Fruit fly (Drosophila melanogaster) whole organism, adult: Measurements from ENCODE around the gene CG4017.

Experiments
- CG12768 ChIP-seq: fragments of 200-800 bp; sonication (Bioruptor generic); optimal IDR thresholded peaks from 2 replicates; lab custom pipeline; 2017; ENCODE audit warnings: missing biosample characterization, missing genetic modification characterization, mild to moderate bottlenecking, moderate library complexity, missing genetic modification reagents
- CG14711 ChIP-seq: fragments of 200-800 bp; sonication (Bioruptor generic); optimal IDR thresholded peaks from 2 replicates; lab custom pipeline; 2018; ENCODE audit warnings: missing biosample characterization, mild to moderate bottlenecking, missing genetic modification characterization, moderate library complexity
- CG1620 ChIP-seq: fragments of 200-800 bp; sonication (Bioruptor generic); optimal IDR thresholded peaks from 2 replicates; lab custom pipeline; 2016; ENCODE audit warnings: missing biosample characterization, missing genetic modification characterization
- Clk ChIP-seq: fragments of 200-800 bp; sonication (Bioruptor generic); optimal IDR thresholded peaks from 2 replicates; lab custom pipeline; 2017; ENCODE audit warnings: missing biosample characterization, missing genetic modification characterization
- Hr96 ChIP-seq: fragments of 200-800 bp; sonication (Bioruptor generic); optimal IDR thresholded peaks from 2 replicates; lab custom pipeline; 2016; ENCODE audit warnings: missing biosample characterization, missing genetic modification characterization
- Mnt ChIP-seq: fragments of 200-800 bp; sonication (Bioruptor generic); optimal IDR thresholded peaks from 2 replicates; lab custom pipeline; 2016; ENCODE audit warnings: missing biosample characterization, mild to moderate bottlenecking, missing genetic modification characterization
- bab1 ChIP-seq: fragments of 200-800 bp; sonication (Bioruptor generic); optimal IDR thresholded peaks from 3 replicates; lab custom pipeline; 2019; ENCODE audit warnings: missing biosample characterization, mild to moderate bottlenecking, missing genetic modification characterization, moderate library complexity
- cnc ChIP-seq, 2 experiments: fragments of >200 bp; optimal IDR thresholded peaks; 2 replicates each; lab custom pipeline; 2017
- kay ChIP-seq: fragments of 200-800 bp; sonication (Bioruptor generic); peaks from one replicate; lab custom pipeline; 2016; ENCODE audit warnings: missing biosample characterization, missing genetic modification characterization, borderline replicate concordance
- ovo ChIP-seq: fragments of 200-800 bp; sonication (Bioruptor generic); optimal IDR thresholded peaks from 2 replicates; lab custom pipeline; 2016; ENCODE audit warnings: missing biosample characterization, missing genetic modification characterization
- pad ChIP-seq: fragments of 200-800 bp; sonication (Bioruptor generic); optimal IDR thresholded peaks from 3 replicates; lab custom pipeline; 2017; ENCODE audit warnings: missing biosample characterization, missing genetic modification characterization, mild to moderate bottlenecking, moderate library complexity, missing genetic modification reagents
- tj ChIP-seq: fragments of 200-800 bp; sonication (Bioruptor generic); optimal IDR thresholded peaks from 3 replicates; lab custom pipeline; 2017; ENCODE audit warnings: missing biosample characterization, mild to moderate bottlenecking, missing genetic modification characterization, moderate library complexity
- toe ChIP-seq: fragments of 200-800 bp; sonication (Bioruptor generic); optimal IDR thresholded peaks from 2 replicates; lab custom pipeline; 2016; ENCODE audit warnings: missing biosample characterization, missing genetic modification characterization

DNA sequence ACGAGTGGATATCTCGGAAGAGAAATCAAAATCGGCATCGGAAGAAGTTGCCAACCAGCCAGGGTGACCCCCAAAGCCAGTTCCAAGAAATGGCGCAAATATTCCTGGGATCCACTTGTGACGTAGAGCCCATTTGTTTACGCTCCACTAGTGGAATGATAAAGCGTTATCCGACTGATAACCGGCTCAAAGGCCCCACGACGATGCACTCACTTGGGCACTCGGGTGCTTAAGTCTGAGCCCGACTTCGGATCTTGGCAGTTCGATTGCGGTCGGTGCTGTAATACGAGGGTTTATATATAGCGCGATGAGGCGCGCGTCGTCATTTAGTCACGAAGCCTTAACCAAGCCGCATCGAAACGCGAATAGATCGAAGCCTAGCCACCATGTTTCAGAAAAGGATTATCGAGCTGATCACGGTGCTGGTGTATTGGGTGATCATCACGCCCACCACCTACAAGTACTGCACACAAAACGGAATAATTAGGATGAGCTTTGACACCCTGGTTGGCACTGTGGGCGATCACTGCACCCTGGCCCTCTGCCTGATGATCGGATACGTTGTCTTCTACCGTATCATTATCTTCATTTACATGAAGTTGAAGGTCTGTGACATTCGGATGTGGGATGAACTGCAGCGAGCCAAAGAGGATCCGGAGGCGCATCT is 37.1 kb upstream of the CG4017 start, which contains the start of gene CG13116:
- TF ChIP-seq CG14711 (tag; lab: Kevin White, UChicago), result no peak
- no peak for TF ChIP-seq Clk (GFP tag; lab: Kevin White, UChicago)
- no peak for TF ChIP-seq kay (GFP tag; lab: Kevin White, UChicago)
- TF ChIP-seq Hr96 (GFP tag; lab: Kevin White, UChicago), result no peak
- TF ChIP-seq CG12768, result peak; percentile 12
- no peak for TF ChIP-seq cnc (optimal IDR thresholded peaks at IDR 0.05; lab: Kevin White, UChicago)
- no peak for TF ChIP-seq toe (GFP tag; lab: Kevin White, UChicago)
- no peak for TF ChIP-seq ovo (GFP tag; lab: Kevin White, UChicago)
- no peak for TF ChIP-seq bab1 (GFP tag; lab: Kevin White, UChicago)
- no peak for TF ChIP-seq pad (GFP tag; lab: Kevin White, UChicago)
- TF ChIP-seq tj (GFP tag; lab: Kevin White, UChicago), result no peak
- TF ChIP-seq CG1620 (GFP tag; lab: Kevin White, UChicago), result no peak
- no peak for TF ChIP-seq Mnt
